Worm (Caenorhabditis elegans) whole organism, L3 larva: Measurements from ENCODE around the gene srd-17.

Experiments
- elt-2 ChIP-seq: sonication (generic microtip); optimal IDR thresholded peaks from 2 replicates; lab custom pipeline; 2016; ENCODE audit warnings: missing genetic modification reagents, mild to moderate bottlenecking, missing genetic modification characterization, missing compliant biosample characterization
- fkh-10 ChIP-seq: sonication (generic microtip); optimal IDR thresholded peaks from 2 replicates; lab custom pipeline; 2017; ENCODE audit warnings: missing biosample characterization, missing genetic modification reagents, missing genetic modification characterization
- lin-15B ChIP-seq: fragments of 150-350 bp; optimal IDR thresholded peaks from 2 replicates; lab custom pipeline; 2014; ENCODE audit warnings: missing biosample characterization, missing genetic modification characterization
- nhr-11 ChIP-seq: fragments of 150-350 bp; optimal IDR thresholded peaks from 2 replicates; lab custom pipeline; 2014; ENCODE audit warnings: missing biosample characterization, missing genetic modification characterization
- nhr-23 ChIP-seq: fragments of 150-350 bp; optimal IDR thresholded peaks from 2 replicates; lab custom pipeline; 2014; ENCODE audit warnings: missing biosample characterization, missing genetic modification reagents, missing genetic modification characterization
- nhr-25 ChIP-seq: sonication (generic microtip); optimal IDR thresholded peaks from 2 replicates; lab custom pipeline; 2017; ENCODE audit warnings: missing biosample characterization, missing genetic modification characterization
- nhr-28 ChIP-seq: fragments of 150-350 bp; optimal IDR thresholded peaks from 2 replicates; lab custom pipeline; 2014; ENCODE audit warnings: missing biosample characterization, missing genetic modification characterization
- pha-4 ChIP-seq: fragments of 150-350 bp; optimal IDR thresholded peaks from 2 replicates; lab custom pipeline; 2014; ENCODE audit warnings: missing biosample characterization, missing genetic modification reagents, missing genetic modification characterization
- tbx-2 ChIP-seq: sonication (generic microtip); optimal IDR thresholded peaks from 2 replicates; lab custom pipeline; 2016; ENCODE audit warnings: mild to moderate bottlenecking, missing genetic modification characterization, missing compliant biosample characterization
- ztf-11 ChIP-seq: fragments of 150-350 bp; optimal IDR thresholded peaks from 2 replicates; lab custom pipeline; 2014; ENCODE audit warnings: missing biosample characterization, missing genetic modification characterization
- ztf-4 ChIP-seq: fragments of 150-350 bp; optimal IDR thresholded peaks from 2 replicates; lab custom pipeline; 2014; ENCODE audit warnings: missing biosample characterization, missing genetic modification characterization

- TF ChIP-seq elt-2 (tag; lab: Kevin White, UChicago) (no peak), fkh-10 (no peak), lin-15B (tag; lab: Kevin White, UChicago) (no peak), nhr-28 (tag; lab: Kevin White, UChicago) (no peak), tbx-2 (tag; lab: Kevin White, UChicago) (no peak), nhr-25 (tag; lab: Kevin White, UChicago) (no peak), nhr-23 (tag; lab: Kevin White, UChicago) (no peak), ztf-11 (tag; lab: Kevin White, UChicago) (no peak), nhr-11 (no peak), pha-4 (tag; lab: Kevin White, UChicago) (no peak), ztf-4 (tag; lab: Kevin White, UChicago) (no peak)
Observed at ce11 chrV:13401669-13402068, 30.8 kb downstream of the srd-17 start.
